Fruit fly (Drosophila melanogaster): Measurements from ENCODE around the gene CG11313.

The CG11313 gene

dm6 chr3R:30761140-30761539 lies 30.2 kb upstream of the CG11313 start (continued):
- TF ChIP-seq Usf (GFP tag; optimal IDR thresholded peaks at IDR 0.05) (peak; percentile 13), so (GFP tag; IDR thresholded peaks at IDR 0.05) (peak; percentile 49; the same call in 1 of the 3 replicates), Mes4 (GFP tag; optimal IDR thresholded peaks at IDR 0.05) (peak; percentile 12), Rfx (GFP tag; IDR thresholded peaks at IDR 0.05) (peak; percentile 11; the same call in 1 of the 2 replicates), ssp (GFP tag; IDR thresholded peaks at IDR 0.05) (no peak), ac (GFP tag; optimal IDR thresholded peaks at IDR 0.05) (peak; percentile 21), shn (GFP tag; optimal IDR thresholded peaks at IDR 0.05) (peak; percentile 21), disco-r (GFP tag; optimal IDR thresholded peaks at IDR 0.05) (no peak), org-1 (GFP tag; optimal IDR thresholded peaks at IDR 0.05) (peak; percentile 37), crp (GFP tag; optimal IDR thresholded peaks at IDR 0.05) (no peak), CG2116 (GFP tag; optimal IDR thresholded peaks at IDR 0.05) (peak; percentile 5), CG12391 (tag; optimal IDR thresholded peaks at IDR 0.05) (peak; percentile 64), Awh (GFP tag; IDR thresholded peaks at IDR 0.05) (peak; percentile 22; the same call in 1 of the 2 replicates), Vsx1 (GFP tag; optimal IDR thresholded peaks at IDR 0.05) (peak; percentile 36), insv (GFP tag; optimal IDR thresholded peaks at IDR 0.05) (no peak), br (optimal IDR thresholded peaks at IDR 0.05) (no peak), CG10565 (GFP tag; optimal IDR thresholded peaks at IDR 0.05) (no peak), sim (GFP tag; IDR thresholded peaks at IDR 0.05) (0 out of 2 replicates have a peak, but pooled peaks have one; percentile 21), klu (GFP tag; IDR thresholded peaks at IDR 0.05) (no peak), CG8281 (tag; optimal IDR thresholded peaks at IDR 0.05) (no peak), Dad (GFP tag; optimal IDR thresholded peaks at IDR 0.05) (no peak), Lim3 (GFP tag; IDR thresholded peaks at IDR 0.05) (no peak), CG4707 (GFP tag; optimal IDR thresholded peaks at IDR 0.05) (peak; percentile 77), Aef1 (GFP tag; IDR thresholded peaks at IDR 0.05) (no peak; the same call in 2 of the 3 replicates), danr (GFP tag; IDR thresholded peaks at IDR 0.05) (no peak), CG12155 (GFP tag; optimal IDR thresholded peaks at IDR 0.05) (no peak), gro (GFP tag; optimal IDR thresholded peaks at IDR 0.05) (no peak), Dbx (GFP tag; IDR thresholded peaks at IDR 0.05) (no peak), CG18262 (tag; optimal IDR thresholded peaks at IDR 0.05) (peak; percentile 79), CG17829 (tag; optimal IDR thresholded peaks at IDR 0.05) (peak; percentile 63), vfl (GFP tag; optimal IDR thresholded peaks at IDR 0.05) (no peak), eyg (GFP tag; optimal IDR thresholded peaks at IDR 0.05) (no peak), tx (GFP tag; optimal IDR thresholded peaks at IDR 0.05) (peak; percentile 14), Neu2 (GFP tag; optimal IDR thresholded peaks at IDR 0.05; ENCODE audit: borderline replicate concordance) (peak; percentile 28), sob (GFP tag; IDR thresholded peaks at IDR 0.05) (0 out of 2 replicates have a peak, but pooled peaks have one; percentile 17), Elba2 (GFP tag; optimal IDR thresholded peaks at IDR 0.05) (no peak), CG7556 (GFP tag; optimal IDR thresholded peaks at IDR 0.05) (peak; percentile 62), CG10462 (GFP tag; optimal IDR thresholded peaks at IDR 0.05) (peak; percentile 35), twi (tag; optimal IDR thresholded peaks at IDR 0.05) (peak; percentile 15), bowl (GFP tag; IDR thresholded peaks at IDR 0.05) (no peak), slbo (GFP tag; IDR thresholded peaks at IDR 0.05) (peak; percentile 7; the same call in 1 of the 2 replicates), CG9797 (GFP tag; optimal IDR thresholded peaks at IDR 0.05) (no peak), B-H2 (GFP tag; optimal IDR thresholded peaks at IDR 0.05) (no peak), YL-1 (GFP tag; optimal IDR thresholded peaks at IDR 0.05) (no peak), CG14667 (GFP tag; IDR thresholded peaks at IDR 0.05) (no peak), HLHmδ (GFP tag; optimal IDR thresholded peaks at IDR 0.05) (no peak), knrl (GFP tag; IDR thresholded peaks at IDR 0.05; ENCODE audit: partially characterized antibody) (no peak; the same call in 2 of the 3 replicates), CHES-1-like (GFP tag; optimal IDR thresholded peaks at IDR 0.05) (no peak), Mrtf (GFP tag; IDR thresholded peaks at IDR 0.05) (no peak), nmo (GFP tag; optimal IDR thresholded peaks at IDR 0.05) (peak; percentile 63), CG14965 (GFP tag; optimal IDR thresholded peaks at IDR 0.05; ENCODE audit: borderline replicate concordance) (no peak), CG5245 (GFP tag; optimal IDR thresholded peaks at IDR 0.05) (peak; percentile 31)

Measured in whole organism, embryonic.